Worm (Caenorhabditis elegans) whole organism, L1 larva: ENCODE results near the gene madf-8.

Experiments used
- nhr-77 ChIP-seq: fragments of 150-350 bp; optimal IDR thresholded peaks from 2 replicates; lab custom pipeline; 2014; ENCODE audit warnings: missing biosample characterization, missing genetic modification characterization
- unc-130 ChIP-seq: fragments of 150-350 bp; optimal IDR thresholded peaks from 2 replicates; lab custom pipeline; 2017; ENCODE audit warnings: missing biosample characterization, missing genetic modification characterization, inconsistent platforms

DNA sequence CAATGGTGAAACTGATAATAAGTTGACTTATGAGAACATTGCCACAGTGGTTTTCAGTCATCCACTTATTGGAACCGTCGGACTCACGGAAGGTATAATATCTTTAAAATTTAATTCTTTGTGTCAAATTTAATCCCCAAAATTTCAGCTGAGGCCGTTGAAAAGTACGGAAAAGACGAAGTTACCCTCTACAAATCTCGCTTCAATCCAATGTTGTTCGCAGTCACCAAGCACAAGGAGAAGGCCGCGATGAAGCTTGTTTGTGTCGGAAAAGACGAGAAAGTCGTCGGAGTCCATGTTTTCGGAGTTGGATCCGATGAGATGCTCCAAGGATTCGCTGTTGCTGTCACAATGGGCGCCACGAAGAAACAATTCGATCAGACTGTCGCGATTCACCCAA, 1.8 kb upstream of the madf-8 start:
- TF ChIP-seq nhr-77 (tag; lab: Kevin White, UChicago): no peak
- TF ChIP-seq unc-130 (tag; lab: Kevin White, UChicago): no peak
